Worm (Caenorhabditis elegans) whole organism, L4 larva: Measurements from ENCODE around the gene F55H2.5.

Experiments
- R02D3.7 ChIP-seq: fragments of 150-350 bp; sonication (generic microtip); optimal IDR thresholded peaks from 3 replicates; lab custom pipeline; 2014; ENCODE audit warnings: missing biosample characterization, missing genetic modification characterization
- ZK546.5 ChIP-seq, 2 experiments: sonication (generic microtip); optimal IDR thresholded peaks; 2 replicates each; lab custom pipeline; 2017; ENCODE audit warnings: missing biosample characterization in 2 of 2, missing genetic modification characterization in 2 of 2
- ceh-82 ChIP-seq: sonication (generic microtip); optimal IDR thresholded peaks from 2 replicates; lab custom pipeline; 2017; ENCODE audit warnings: missing biosample characterization, missing genetic modification characterization
- daf-8 ChIP-seq: fragments of 200-800 bp; sonication (Bioruptor generic); IDR thresholded peaks from 2 replicates; pipeline ENCODE4 v1.3.6; 2022; ENCODE audit warnings: missing genetic modification characterization, missing compliant biosample characterization
- dve-1 ChIP-seq: sonication (generic microtip); optimal IDR thresholded peaks from 2 replicates; lab custom pipeline; 2017; ENCODE audit warnings: antibody characterized with exemption, mild to moderate bottlenecking, missing genetic modification characterization, missing compliant biosample characterization; ENCODE audit not compliant: insufficient read depth
- hlh-11 ChIP-seq: fragments of 200-800 bp; sonication (Bioruptor generic); optimal IDR thresholded peaks from 2 replicates; lab custom pipeline; 2018; ENCODE audit warnings: mild to moderate bottlenecking, missing genetic modification characterization, missing compliant biosample characterization
- madf-5 ChIP-seq, 2 experiments: fragments of 200-800 bp; sonication (Bioruptor generic); IDR thresholded peaks; 2 replicates each; pipeline ENCODE4 v1.3.6; 2022; ENCODE audit warnings: missing compliant biosample characterization in 2 of 2, missing genetic modification characterization in 2 of 2
- madf-9 ChIP-seq: fragments of 200-800 bp; sonication (Bioruptor generic); conservative IDR thresholded peaks from 2 replicates; pipeline ENCODE4 v1.3.6; 2022; ENCODE audit warnings: missing genetic modification reagents, missing genetic modification characterization, missing compliant biosample characterization
- mes-2 ChIP-seq: sonication (generic microtip); optimal IDR thresholded peaks from 2 replicates; lab custom pipeline; 2016; ENCODE audit warnings: missing genotype, mild to moderate bottlenecking, missing genetic modification characterization, missing compliant biosample characterization; ENCODE audit not compliant: poor library complexity, severe bottlenecking
- nhr-6 ChIP-seq: fragments of 150-350 bp; optimal IDR thresholded peaks from 2 replicates; lab custom pipeline; 2014; ENCODE audit warnings: missing biosample characterization, missing genetic modification characterization
- unc-39 ChIP-seq: sonication (generic microtip); optimal IDR thresholded peaks from 2 replicates; lab custom pipeline; 2017; ENCODE audit warnings: missing biosample characterization, missing genetic modification characterization
- unc-62 ChIP-seq, 3 experiments: fragments of 150-350 bp in 1 of 3; sonication (generic microtip); optimal IDR thresholded peaks in 2 of 3; peaks in 1 of 3; 1 replicate in 1 of 3; 2 replicates in 2 of 3; lab custom pipeline; 2014 to 2017; ENCODE audit warnings: missing biosample characterization in 3 of 3, missing genetic modification characterization in 3 of 3, missing genetic modification reagents in 3 of 3, missing genotype in 1 of 3
- zag-1 ChIP-seq: fragments of 150-350 bp; optimal IDR thresholded peaks from 2 replicates; lab custom pipeline; 2014; ENCODE audit warnings: missing biosample characterization, missing genetic modification characterization
- ztf-11 ChIP-seq: fragments of 150-350 bp; optimal IDR thresholded peaks from 2 replicates; lab custom pipeline; 2014; ENCODE audit warnings: missing biosample characterization, missing genetic modification characterization

DNA sequence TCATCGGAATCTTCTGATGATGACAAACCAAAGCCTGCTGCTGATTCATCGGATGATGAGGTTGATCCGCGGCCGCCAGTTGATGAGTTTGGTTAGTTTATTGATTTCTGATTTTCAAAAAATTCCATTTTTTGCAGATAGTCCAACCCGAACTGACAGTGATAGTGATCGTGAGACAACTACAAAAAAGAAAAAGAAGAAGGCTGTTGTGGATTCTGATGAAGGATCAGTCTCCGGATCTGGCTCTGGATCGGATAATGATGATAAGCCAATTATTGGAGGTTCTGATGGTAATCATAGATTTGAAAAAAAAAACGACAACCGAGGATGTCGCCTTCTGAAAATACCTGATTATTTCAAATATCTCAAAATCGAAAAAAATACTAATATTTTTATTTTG lies 15.2 kb upstream of the F55H2.5 start:
- TF ChIP-seq ztf-11 (tag; lab: Kevin White, UChicago): no peak
- no peak for TF ChIP-seq hlh-11 (tag; lab: Kevin White, UChicago)
- TF ChIP-seq daf-8 (GFP tag; lab: Robert Waterston, UW): no peak
- TF ChIP-seq ZK546.5 (tag; optimal IDR thresholded peaks at IDR 0.05; lab: Kevin White, UChicago): no peak
- no peak for TF ChIP-seq zag-1 (tag; lab: Kevin White, UChicago)
- no peak for TF ChIP-seq dve-1
- no peak for TF ChIP-seq unc-39
- TF ChIP-seq mes-2 (tag; lab: Kevin White, UChicago): no peak
- TF ChIP-seq nhr-6 (tag; lab: Kevin White, UChicago): no peak
- no peak for TF ChIP-seq R02D3.7 (tag; lab: Kevin White, UChicago)
- no peak for TF ChIP-seq madf-5 (GFP tag; IDR thresholded peaks at IDR 0.05; lab: Robert Waterston, UW)
- TF ChIP-seq unc-62 (GFP tag; optimal IDR thresholded peaks at IDR 0.05 in 1 of 2; lab: Kevin White, UChicago): no peak
- no peak for TF ChIP-seq unc-62 (tag; optimal IDR thresholded peaks at IDR 0.05; lab: Kevin White, UChicago)
- TF ChIP-seq ceh-82: no peak
- TF ChIP-seq madf-9 (GFP tag; lab: Robert Waterston, UW): no peak
